Worm (Caenorhabditis elegans): ENCODE data around the gene gtf-2E1.

DNA sequence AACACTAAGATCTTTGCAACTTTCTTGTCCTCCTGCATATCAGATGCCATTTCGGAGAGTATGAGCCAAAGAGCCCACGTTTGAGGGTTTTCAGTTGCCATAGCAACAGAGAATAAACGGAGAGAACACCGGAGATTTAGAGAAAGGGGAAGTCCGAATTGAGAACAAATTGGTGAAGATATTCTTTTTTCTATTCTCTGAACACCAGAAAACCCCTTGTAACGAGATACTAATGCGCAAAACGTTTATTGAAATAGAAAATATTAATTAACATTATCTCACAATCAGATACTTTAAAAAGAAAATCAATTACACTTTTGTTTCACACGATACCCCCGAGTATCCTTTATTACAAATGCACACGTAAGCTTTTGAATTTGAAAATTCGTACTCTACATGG, 46.8 kb downstream of the gtf-2E1 start, which contains the start of gene ifta-2:
- no peak for TF ChIP-seq Y22D7AL.16 (tag; optimal IDR thresholded peaks at IDR 0.05)
- TF ChIP-seq madf-2 (tag; optimal IDR thresholded peaks at IDR 0.05): no peak
- TF ChIP-seq dve-1 (tag; optimal IDR thresholded peaks at IDR 0.05): no peak
- TF ChIP-seq elt-2 (tag; optimal IDR thresholded peaks at IDR 0.05): no peak
- TF ChIP-seq lin-11 (tag; optimal IDR thresholded peaks at IDR 0.05): no peak
- TF ChIP-seq ceh-9 (tag; optimal IDR thresholded peaks at IDR 0.05): no peak
- TF ChIP-seq nhr-11 (tag; optimal IDR thresholded peaks at IDR 0.05): no peak
- TF ChIP-seq pros-1 (tag; optimal IDR thresholded peaks at IDR 0.05): no peak
- no peak for TF ChIP-seq rnt-1 (tag; optimal IDR thresholded peaks at IDR 0.05)

All from whole organism, late embryonic.